Worm (Caenorhabditis elegans) whole organism, L1 larva: Measurements from ENCODE around the gene nspc-19.
A peak's percentile ranks its signal among the peaks of the same experiment; 100 is the strongest.

ENCODE experiments used
- C16A3.4 ChIP-seq: fragments of 150-350 bp; optimal IDR thresholded peaks from 2 replicates; lab custom pipeline; 2014; ENCODE audit warnings: missing biosample characterization, missing genetic modification characterization
- Y116A8C.19 ChIP-seq: sonication (generic microtip); optimal IDR thresholded peaks from 2 replicates; lab custom pipeline; 2016; ENCODE audit warnings: missing compliant biosample characterization, missing genetic modification characterization, borderline replicate concordance
- aha-1 ChIP-seq: fragments of 150-350 bp; optimal IDR thresholded peaks from 2 replicates; lab custom pipeline; 2014; ENCODE audit warnings: missing biosample characterization, missing genetic modification characterization
- blmp-1 ChIP-seq: fragments of 150-350 bp; optimal IDR thresholded peaks from 2 replicates; lab custom pipeline; 2014; ENCODE audit warnings: missing biosample characterization, missing genetic modification characterization
- ceh-8 ChIP-seq: fragments of 200-800 bp; sonication (Bioruptor generic); optimal IDR thresholded peaks from 2 replicates; lab custom pipeline; 2018; ENCODE audit warnings: mild to moderate bottlenecking, missing genetic modification characterization, moderate library complexity, missing compliant biosample characterization
- ceh-90 ChIP-seq: sonication (generic microtip); optimal IDR thresholded peaks from 2 replicates; lab custom pipeline; 2016; ENCODE audit warnings: missing genetic modification characterization, missing compliant biosample characterization
- dsc-1 ChIP-seq: sonication (generic microtip); optimal IDR thresholded peaks from 2 replicates; lab custom pipeline; 2016; ENCODE audit warnings: mild to moderate bottlenecking, missing genetic modification characterization, missing compliant biosample characterization
- efl-1 ChIP-seq, 4 experiments: fragments of 150-350 bp; optimal IDR thresholded peaks in 3 of 4; peaks in 1 of 4; 1 replicate in 1 of 4; 2 replicates in 3 of 4; lab custom pipeline; 2014; ENCODE audit warnings: missing biosample characterization in 2 of 4, missing genetic modification characterization in 2 of 4, missing genetic modification reagents in 2 of 4
- egl-27 ChIP-seq, 2 experiments: fragments of 150-350 bp in 1 of 2; sonication (generic microtip); optimal IDR thresholded peaks; 3 replicates each; lab custom pipeline; 2017 to 2018; ENCODE audit warnings: missing biosample characterization in 2 of 2, missing genetic modification characterization in 2 of 2, missing genetic modification reagents in 2 of 2
- elt-2 ChIP-seq: sonication (generic microtip); optimal IDR thresholded peaks from 2 replicates; lab custom pipeline; 2016; ENCODE audit warnings: missing genetic modification characterization, mild to moderate bottlenecking, inconsistent platforms, missing compliant biosample characterization, missing genetic modification reagents
- elt-3 ChIP-seq, 6 experiments: fragments of 150-350 bp in 1 of 6; sonication (generic microtip); optimal IDR thresholded peaks; 2 replicates each; lab custom pipeline; 2017 to 2018; ENCODE audit warnings: missing biosample characterization in 6 of 6, missing genetic modification characterization in 6 of 6, inconsistent platforms in 1 of 6
- ets-5 ChIP-seq: fragments of 200-800 bp; sonication (Bioruptor generic); IDR thresholded peaks from 2 replicates; pipeline ENCODE4 v1.3.6; 2022; ENCODE audit warnings: missing genetic modification characterization, missing compliant biosample characterization
- fkh-10 ChIP-seq: sonication (generic microtip); optimal IDR thresholded peaks from 2 replicates; lab custom pipeline; 2017; ENCODE audit warnings: missing biosample characterization, missing genetic modification reagents, missing genetic modification characterization
- fos-1 ChIP-seq: fragments of 150-350 bp; optimal IDR thresholded peaks from 2 replicates; lab custom pipeline; 2014; ENCODE audit warnings: missing biosample characterization, missing genetic modification characterization
- grh-1 ChIP-seq: fragments of 200-800 bp; sonication (Bioruptor generic); IDR thresholded peaks from 2 replicates; pipeline ENCODE4 v1.3.6; 2022; ENCODE audit warnings: missing genetic modification reagents, missing genetic modification characterization, missing compliant biosample characterization
- hpl-2 ChIP-seq: fragments of 150-350 bp; optimal IDR thresholded peaks from 2 replicates; lab custom pipeline; 2014; ENCODE audit warnings: missing biosample characterization, missing genetic modification reagents, missing genetic modification characterization
- irx-1 ChIP-seq: sonication (generic microtip); optimal IDR thresholded peaks from 2 replicates; lab custom pipeline; 2016; ENCODE audit warnings: missing genetic modification characterization, missing compliant biosample characterization
- isw-1 ChIP-seq: fragments of 200-800 bp; sonication (Bioruptor generic); IDR thresholded peaks from 2 replicates; pipeline ENCODE4 v1.3.6; 2022; ENCODE audit warnings: missing genetic modification characterization, missing compliant biosample characterization
- lin-14 ChIP-seq: fragments of 200-800 bp; sonication (Bioruptor generic); optimal IDR thresholded peaks from 2 replicates; lab custom pipeline; 2018; ENCODE audit warnings: mild to moderate bottlenecking, missing genetic modification characterization, moderate library complexity, missing compliant biosample characterization
- lin-15B ChIP-seq: fragments of 150-350 bp; sonication (generic microtip); optimal IDR thresholded peaks from 3 replicates; lab custom pipeline; 2014; ENCODE audit warnings: missing biosample characterization, missing genetic modification characterization
- lin-35 ChIP-seq, 2 experiments: fragments of 150-350 bp; optimal IDR thresholded peaks; 2 replicates each; lab custom pipeline; 2014; ENCODE audit warnings: missing biosample characterization in 2 of 2, missing genetic modification characterization in 2 of 2, missing genetic modification reagents in 2 of 2
- lin-39 ChIP-seq: fragments of 150-350 bp; optimal IDR thresholded peaks from 2 replicates; lab custom pipeline; 2014; ENCODE audit warnings: missing biosample characterization, missing genetic modification reagents, missing genetic modification characterization
- lir-3 ChIP-seq: sonication (generic microtip); optimal IDR thresholded peaks from 2 replicates; lab custom pipeline; 2016; ENCODE audit warnings: mild to moderate bottlenecking, missing genetic modification characterization, moderate library complexity, missing compliant biosample characterization; ENCODE audit not compliant: poor library complexity
- lsy-2 ChIP-seq, 2 experiments: fragments of 150-350 bp; optimal IDR thresholded peaks; 2 replicates each; lab custom pipeline; 2014; ENCODE audit warnings: missing biosample characterization in 2 of 2, missing genetic modification characterization in 2 of 2
- mdl-1 ChIP-seq, 2 experiments: fragments of 150-350 bp; optimal IDR thresholded peaks; 2 replicates each; lab custom pipeline; 2014 to 2017; ENCODE audit warnings: missing biosample characterization in 2 of 2, missing genetic modification characterization in 2 of 2, inconsistent platforms in 1 of 2
- mef-2 ChIP-seq: fragments of 150-350 bp; optimal IDR thresholded peaks from 2 replicates; lab custom pipeline; 2014; ENCODE audit warnings: missing biosample characterization, missing genetic modification characterization
- mep-1 ChIP-seq: fragments of 150-350 bp; optimal IDR thresholded peaks from 2 replicates; lab custom pipeline; 2014; ENCODE audit warnings: missing biosample characterization, missing genetic modification characterization
- nhr-11 ChIP-seq: fragments of 150-350 bp; optimal IDR thresholded peaks from 2 replicates; lab custom pipeline; 2014; ENCODE audit warnings: missing biosample characterization, missing genetic modification characterization
- nhr-19 ChIP-seq: fragments of 200-800 bp; sonication (Bioruptor generic); conservative IDR thresholded peaks from 2 replicates; pipeline ENCODE4 v1.3.6; 2022; ENCODE audit warnings: missing genetic modification characterization, missing compliant biosample characterization
- nhr-20 ChIP-seq: sonication (generic microtip); optimal IDR thresholded peaks from 2 replicates; lab custom pipeline; 2016; ENCODE audit warnings: mild to moderate bottlenecking, missing genetic modification characterization, missing compliant biosample characterization
- nhr-28 ChIP-seq: fragments of 150-350 bp; optimal IDR thresholded peaks from 2 replicates; lab custom pipeline; 2014; ENCODE audit warnings: missing biosample characterization, missing genetic modification characterization
- nhr-47 ChIP-seq: sonication (generic microtip); optimal IDR thresholded peaks from 2 replicates; lab custom pipeline; 2016; ENCODE audit warnings: mild to moderate bottlenecking, missing genetic modification characterization, moderate library complexity, missing compliant biosample characterization
- nhr-71 ChIP-seq: sonication (generic microtip); optimal IDR thresholded peaks from 2 replicates; lab custom pipeline; 2016; ENCODE audit warnings: mild to moderate bottlenecking, missing genetic modification characterization, moderate library complexity, missing compliant biosample characterization
- nhr-85 ChIP-seq: sonication (generic microtip); peaks from one replicate; lab custom pipeline; 2016; ENCODE audit warnings: missing genetic modification characterization, inconsistent platforms, missing compliant biosample characterization
- pag-3 ChIP-seq: sonication (generic microtip); optimal IDR thresholded peaks from 2 replicates; lab custom pipeline; 2017; ENCODE audit warnings: missing genetic modification characterization, mild to moderate bottlenecking, missing compliant biosample characterization, antibody characterized with exemption, borderline replicate concordance; ENCODE audit not compliant: insufficient read depth
- pax-3 ChIP-seq: fragments of 200-800 bp; sonication (Bioruptor generic); optimal IDR thresholded peaks from 2 replicates; lab custom pipeline; 2018; ENCODE audit warnings: mild to moderate bottlenecking, missing genetic modification characterization, moderate library complexity, missing compliant biosample characterization
- pqm-1 ChIP-seq: sonication (generic microtip); optimal IDR thresholded peaks from 3 replicates; lab custom pipeline; 2017; ENCODE audit warnings: missing biosample characterization, missing genetic modification characterization
- rnt-1 ChIP-seq: sonication (generic microtip); optimal IDR thresholded peaks from 2 replicates; lab custom pipeline; 2016; ENCODE audit warnings: mild to moderate bottlenecking, missing genetic modification characterization, moderate library complexity, missing compliant biosample characterization
- skn-1 ChIP-seq: fragments of 150-350 bp; optimal IDR thresholded peaks from 2 replicates; lab custom pipeline; 2014; ENCODE audit warnings: missing biosample characterization, missing genetic modification characterization
- snpc-4 ChIP-seq: fragments of 150-350 bp; optimal IDR thresholded peaks from 2 replicates; lab custom pipeline; 2014; ENCODE audit warnings: missing biosample characterization, missing genetic modification characterization
- snu-23 ChIP-seq: sonication (generic microtip); optimal IDR thresholded peaks from 2 replicates; lab custom pipeline; 2016; ENCODE audit warnings: missing genetic modification characterization, missing compliant biosample characterization
- sox-4 ChIP-seq: sonication (generic microtip); optimal IDR thresholded peaks from 2 replicates; lab custom pipeline; 2016; ENCODE audit warnings: missing genetic modification characterization, missing compliant biosample characterization
- sup-37 ChIP-seq: fragments of 200-800 bp; sonication (Bioruptor generic); optimal IDR thresholded peaks from 2 replicates; lab custom pipeline; 2018; ENCODE audit warnings: mild to moderate bottlenecking, missing genetic modification characterization, missing compliant biosample characterization
- swsn-7 ChIP-seq: sonication (generic microtip); optimal IDR thresholded peaks from 2 replicates; lab custom pipeline; 2016; ENCODE audit warnings: missing genetic modification characterization, missing compliant biosample characterization
- tlp-1 ChIP-seq: fragments of 150-350 bp; optimal IDR thresholded peaks from 2 replicates; lab custom pipeline; 2014; ENCODE audit warnings: missing biosample characterization, missing genetic modification characterization
- unc-130 ChIP-seq: fragments of 150-350 bp; optimal IDR thresholded peaks from 2 replicates; lab custom pipeline; 2017; ENCODE audit warnings: missing biosample characterization, missing genetic modification characterization, inconsistent platforms
- unc-30 ChIP-seq: sonication (generic microtip); optimal IDR thresholded peaks from 2 replicates; lab custom pipeline; 2017; ENCODE audit warnings: missing biosample characterization, missing genetic modification characterization
- unc-62 ChIP-seq: fragments of 150-350 bp; optimal IDR thresholded peaks from 2 replicates; lab custom pipeline; 2014; ENCODE audit warnings: missing biosample characterization, missing genetic modification reagents, missing genetic modification characterization
- unc-86 ChIP-seq: sonication (generic microtip); optimal IDR thresholded peaks from 2 replicates; lab custom pipeline; 2016; ENCODE audit warnings: missing genetic modification characterization, missing compliant biosample characterization
- vab-15 ChIP-seq: sonication (generic microtip); optimal IDR thresholded peaks from 2 replicates; lab custom pipeline; 2017; ENCODE audit warnings: missing genotype, mild to moderate bottlenecking, missing genetic modification characterization, missing compliant biosample characterization
- ztf-4 ChIP-seq: fragments of 150-350 bp; optimal IDR thresholded peaks from 2 replicates; lab custom pipeline; 2014; ENCODE audit warnings: missing biosample characterization, missing genetic modification characterization

nspc-19 gene

ce11 chrX:14489945-14490344 lies 38.6 kb upstream of the nspc-19 start, which contains the start of gene his-24 (continued):
- TF ChIP-seq ets-5 (GFP tag; lab: Robert Waterston, UW) = no peak
- TF ChIP-seq unc-86 (tag; lab: Kevin White, UChicago) = peak; percentile 51
- peak; percentile 73 for TF ChIP-seq snu-23 (GFP tag; lab: Kevin White, UChicago)
- TF ChIP-seq nhr-71 (tag; lab: Kevin White, UChicago) = peak; percentile 84
- TF ChIP-seq elt-3 (tag; optimal IDR thresholded peaks at IDR 0.05; lab: Kevin White, UChicago) = peak in 2 of 6 experiments; percentile 9 to 56
- TF ChIP-seq mef-2 = no peak
- TF ChIP-seq nhr-19 (GFP tag; lab: Robert Waterston, UW) = peak; percentile 75
- TF ChIP-seq lir-3 = no peak
- peak; percentile 39 to 73 for TF ChIP-seq lin-35 (GFP tag; optimal IDR thresholded peaks at IDR 0.05; lab: Kevin White, UChicago)
- peak; percentile 35 for TF ChIP-seq mep-1 (tag; lab: Kevin White, UChicago)
- no peak for TF ChIP-seq nhr-11
- peak; percentile 79 for TF ChIP-seq nhr-20
- peak; percentile 12 for TF ChIP-seq fos-1 (tag; lab: Kevin White, UChicago)
- no peak for TF ChIP-seq pag-3
- TF ChIP-seq skn-1 = peak; percentile 43
- TF ChIP-seq dsc-1 (tag; lab: Kevin White, UChicago) = peak; percentile 58
- no peak for TF ChIP-seq ceh-90 (tag; lab: Kevin White, UChicago)
- TF ChIP-seq unc-62 (GFP tag; lab: Kevin White, UChicago) = no peak
- peak; percentile 18 for TF ChIP-seq pax-3 (tag; lab: Kevin White, UChicago)
- no peak for TF ChIP-seq nhr-28
- peak; percentile 50 for TF ChIP-seq fkh-10 (GFP tag; lab: Kevin White, UChicago)
- TF ChIP-seq irx-1 (tag; lab: Kevin White, UChicago) = peak; percentile 64
- TF ChIP-seq elt-2 = no peak
- TF ChIP-seq snpc-4 (tag; lab: Kevin White, UChicago) = peak; percentile 54
- TF ChIP-seq unc-30 (tag; lab: Kevin White, UChicago) = no peak
- TF ChIP-seq C16A3.4 (tag; lab: Kevin White, UChicago) = peak; percentile 80
- peak; percentile 14 for TF ChIP-seq lin-39 (tag; lab: Kevin White, UChicago)
- TF ChIP-seq mdl-1 (tag; optimal IDR thresholded peaks at IDR 0.05; lab: Kevin White, UChicago) = peak in 1 of 2 experiments; percentile 46
- no peak for TF ChIP-seq egl-27 (tag; optimal IDR thresholded peaks at IDR 0.05; lab: Kevin White, UChicago)
- no peak for TF ChIP-seq tlp-1
- no peak for TF ChIP-seq hpl-2 (GFP tag; lab: Kevin White, UChicago)

- TF ChIP-seq mdl-1 (tag; optimal IDR thresholded peaks at IDR 0.05; lab: Kevin White, UChicago) (no peak), tlp-1 (no peak), unc-130 (no peak), lin-15B (tag; lab: Kevin White, UChicago) (no peak), mef-2 (no peak), swsn-7 (tag; lab: Kevin White, UChicago) (no peak), rnt-1 (tag; lab: Kevin White, UChicago) (no peak), vab-15 (no peak), lin-39 (tag; lab: Kevin White, UChicago) (no peak), ceh-8 (no peak), sox-4 (tag; lab: Kevin White, UChicago) (no peak), isw-1 (GFP tag; lab: Robert Waterston, UW) (no peak), pqm-1 (tag; lab: Kevin White, UChicago) (no peak), nhr-47 (no peak)
- TF ChIP-seq, all 84 proteins: peak for 0
Measured at ce11 chrX:14490486-14490885, 38.0 kb upstream of the nspc-19 start.

ce11 chrX:14491103-14491502 lies 37.4 kb upstream of the nspc-19 start:
- TF ChIP-seq efl-1 (optimal IDR thresholded peaks at IDR 0.05; lab: Kevin White, UChicago) = no peak
- TF ChIP-seq efl-1 (GFP tag; optimal IDR thresholded peaks at IDR 0.05 in 1 of 2; lab: Kevin White, UChicago) = peak in 1 of 2 experiments; percentile 20
- TF ChIP-seq skn-1 = no peak
- peak; percentile 44 for TF ChIP-seq blmp-1 (tag; lab: Kevin White, UChicago)
- peak; percentile 28; the same call in 1 of the 2 replicates for TF ChIP-seq grh-1
- TF ChIP-seq lir-3 = no peak
- TF ChIP-seq ceh-8 = no peak
- TF ChIP-seq lsy-2 (tag; optimal IDR thresholded peaks at IDR 0.05; lab: Kevin White, UChicago) = no peak
- no peak for TF ChIP-seq unc-130
- no peak for TF ChIP-seq sup-37 (GFP tag; lab: Kevin White, UChicago)
- no peak for TF ChIP-seq Y116A8C.19 (tag; lab: Kevin White, UChicago)
- peak; percentile 80 for TF ChIP-seq nhr-85
- no peak for TF ChIP-seq aha-1 (tag; lab: Kevin White, UChicago)
- TF ChIP-seq ets-5 (GFP tag; lab: Robert Waterston, UW) = no peak
- TF ChIP-seq ztf-4 (tag; lab: Kevin White, UChicago) = no peak
- TF ChIP-seq lin-14 = peak; percentile 54
